Worm (Caenorhabditis elegans) whole organism, young adult: ENCODE results near the gene sre-31.

Experiments used
- B0019.2 ChIP-seq: fragments of 200-800 bp; sonication (Bioruptor generic); conservative IDR thresholded peaks from 2 replicates; pipeline ENCODE4 v1.3.6; 2022; ENCODE audit warnings: missing genetic modification reagents, missing genetic modification characterization, missing compliant biosample characterization
- B0261.1 ChIP-seq: sonication (generic microtip); optimal IDR thresholded peaks from 2 replicates; lab custom pipeline; 2016; ENCODE audit warnings: mild to moderate bottlenecking, missing genetic modification characterization, moderate library complexity, missing compliant biosample characterization
- F23B12.7 ChIP-seq: sonication (generic microtip); optimal IDR thresholded peaks from 2 replicates; lab custom pipeline; 2017; ENCODE audit warnings: missing genetic modification characterization, mild to moderate bottlenecking, missing compliant biosample characterization, antibody characterized with exemption, moderate library complexity; ENCODE audit not compliant: insufficient read depth
- F33H1.4 ChIP-seq: fragments of 200-800 bp; sonication (Bioruptor generic); IDR thresholded peaks from 2 replicates; pipeline ENCODE4 v1.3.6; 2022; ENCODE audit warnings: missing genetic modification reagents, missing genetic modification characterization, missing compliant biosample characterization
- Y53G8AR.9 ChIP-seq: fragments of 200-800 bp; sonication (Bioruptor generic); conservative IDR thresholded peaks from 2 replicates; pipeline ENCODE4 v1.3.6; 2022; ENCODE audit warnings: missing genetic modification reagents, missing genetic modification characterization, missing compliant biosample characterization
- Y56A3A.18 ChIP-seq: fragments of 200-800 bp; sonication (Bioruptor generic); IDR thresholded peaks from 2 replicates; pipeline ENCODE4 v1.3.6; 2022; ENCODE audit warnings: missing genetic modification reagents, missing genetic modification characterization, missing compliant biosample characterization
- Y67H2A.10 ChIP-seq: fragments of 200-800 bp; sonication (Bioruptor generic); conservative IDR thresholded peaks from 2 replicates; pipeline ENCODE4 v1.3.6; 2022; ENCODE audit warnings: missing genetic modification reagents, missing genetic modification characterization, missing compliant biosample characterization
- ZK185.1 ChIP-seq: sonication (generic microtip); optimal IDR thresholded peaks from 2 replicates; lab custom pipeline; 2016; ENCODE audit warnings: mild to moderate bottlenecking, missing genetic modification characterization, missing compliant biosample characterization; ENCODE audit not compliant: poor library complexity, severe bottlenecking
- attf-3 ChIP-seq: fragments of 200-800 bp; sonication (Bioruptor generic); conservative IDR thresholded peaks from 2 replicates; pipeline ENCODE4 v1.3.6; 2022; ENCODE audit warnings: missing genetic modification reagents, missing genetic modification characterization, missing compliant biosample characterization
- attf-5 ChIP-seq: fragments of 200-800 bp; sonication (Bioruptor generic); optimal IDR thresholded peaks from 2 replicates; lab custom pipeline; 2018; ENCODE audit warnings: mild to moderate bottlenecking, missing genetic modification characterization, missing compliant biosample characterization
- bed-2 ChIP-seq: fragments of 200-800 bp; sonication (Bioruptor generic); IDR thresholded peaks from 2 replicates; pipeline ENCODE4 v1.3.6; 2022; ENCODE audit warnings: missing genetic modification reagents, missing genetic modification characterization, missing compliant biosample characterization
- ccch-3 ChIP-seq: fragments of 200-800 bp; sonication (Bioruptor generic); optimal IDR thresholded peaks from 2 replicates; lab custom pipeline; 2018; ENCODE audit warnings: mild to moderate bottlenecking, missing genetic modification characterization, missing compliant biosample characterization
- cebp-2 ChIP-seq: fragments of 200-800 bp; sonication (Bioruptor generic); IDR thresholded peaks from 2 replicates; pipeline ENCODE4 v1.3.6; 2022; ENCODE audit warnings: missing genetic modification characterization, missing compliant biosample characterization
- ceh-40 ChIP-seq: fragments of 200-800 bp; sonication (Bioruptor generic); IDR thresholded peaks from 2 replicates; pipeline ENCODE4 v1.3.6; 2022; ENCODE audit warnings: missing genetic modification characterization, missing compliant biosample characterization
- ceh-58 ChIP-seq: fragments of 200-800 bp; sonication (Bioruptor generic); IDR thresholded peaks from 2 replicates; pipeline ENCODE4 v1.3.6; 2022; ENCODE audit warnings: missing genetic modification characterization, missing compliant biosample characterization
- ceh-91 ChIP-seq: fragments of 200-800 bp; sonication (Bioruptor generic); IDR thresholded peaks from 2 replicates; pipeline ENCODE4 v1.3.6; 2022; ENCODE audit warnings: missing genetic modification reagents, missing genetic modification characterization, missing compliant biosample characterization
- chd-7 ChIP-seq: sonication (generic microtip); optimal IDR thresholded peaks from 2 replicates; lab custom pipeline; 2016; ENCODE audit warnings: mild to moderate bottlenecking, missing genetic modification characterization, moderate library complexity, missing compliant biosample characterization
- dox-1 ChIP-seq: fragments of 200-800 bp; sonication (Bioruptor generic); IDR thresholded peaks from 2 replicates; pipeline ENCODE4 v1.3.6; 2022; ENCODE audit warnings: missing genetic modification reagents, missing genetic modification characterization, missing compliant biosample characterization
- dpff-1 ChIP-seq: sonication (generic microtip); optimal IDR thresholded peaks from 2 replicates; lab custom pipeline; 2017; ENCODE audit warnings: mild to moderate bottlenecking, missing genetic modification characterization, missing compliant biosample characterization
- egl-44 ChIP-seq: fragments of 200-800 bp; sonication (Bioruptor generic); IDR thresholded peaks from 2 replicates; pipeline ENCODE4 v1.3.6; 2022; ENCODE audit warnings: missing genetic modification reagents, missing genetic modification characterization, missing compliant biosample characterization
- ets-4 ChIP-seq: fragments of 200-800 bp; sonication (Bioruptor generic); optimal IDR thresholded peaks from 2 replicates; lab custom pipeline; 2018; ENCODE audit warnings: mild to moderate bottlenecking, missing genetic modification characterization, missing compliant biosample characterization
- fkh-3 ChIP-seq: sonication (generic microtip); optimal IDR thresholded peaks from 2 replicates; lab custom pipeline; 2016; ENCODE audit warnings: mild to moderate bottlenecking, missing genetic modification characterization, missing compliant biosample characterization
- hlh-12 ChIP-seq: sonication (generic microtip); optimal IDR thresholded peaks from 2 replicates; lab custom pipeline; 2016; ENCODE audit warnings: missing genetic modification characterization, missing compliant biosample characterization
- hmg-1.2 ChIP-seq: fragments of 200-800 bp; sonication (Bioruptor generic); IDR thresholded peaks from 2 replicates; pipeline ENCODE4 v1.3.6; 2022; ENCODE audit warnings: missing genetic modification reagents, missing genetic modification characterization, missing compliant biosample characterization
- lag-1 ChIP-seq: fragments of 200-800 bp; sonication (Bioruptor generic); IDR thresholded peaks from 2 replicates; pipeline ENCODE4 v1.3.6; 2022; ENCODE audit warnings: missing genetic modification reagents, missing genetic modification characterization, missing compliant biosample characterization
- lin-26 ChIP-seq: fragments of 200-800 bp; sonication (Bioruptor generic); IDR thresholded peaks from 2 replicates; pipeline ENCODE4 v1.3.6; 2022; ENCODE audit warnings: missing genetic modification reagents, missing genetic modification characterization, missing compliant biosample characterization
- lin-35 ChIP-seq, 3 experiments: fragments of 150-350 bp in 2 of 3; sonication (generic microtip) in 1 of 3; optimal IDR thresholded peaks; 2 replicates each; lab custom pipeline; 2014 to 2018; ENCODE audit warnings: missing biosample characterization in 3 of 3, missing genetic modification characterization in 3 of 3, missing genetic modification reagents in 3 of 3
- madf-10 ChIP-seq: sonication (generic microtip); optimal IDR thresholded peaks from 2 replicates; lab custom pipeline; 2016; ENCODE audit warnings: mild to moderate bottlenecking, missing genetic modification characterization, missing compliant biosample characterization
- nfya-2 ChIP-seq: fragments of 200-800 bp; sonication (Bioruptor generic); IDR thresholded peaks from 2 replicates; pipeline ENCODE4 v1.3.6; 2022; ENCODE audit warnings: missing genetic modification reagents, missing genetic modification characterization, missing compliant biosample characterization
- nhr-120 ChIP-seq: fragments of 200-800 bp; sonication (Bioruptor generic); IDR thresholded peaks from 2 replicates; pipeline ENCODE4 v1.3.6; 2022; ENCODE audit warnings: missing genetic modification characterization, missing compliant biosample characterization
- nhr-179 ChIP-seq: sonication (generic microtip); optimal IDR thresholded peaks from 2 replicates; lab custom pipeline; 2016; ENCODE audit warnings: mild to moderate bottlenecking, missing genetic modification characterization, missing compliant biosample characterization
- nhr-27 ChIP-seq: fragments of 200-800 bp; sonication (Bioruptor generic); optimal IDR thresholded peaks from 2 replicates; lab custom pipeline; 2018; ENCODE audit warnings: mild to moderate bottlenecking, missing genetic modification characterization, moderate library complexity, missing compliant biosample characterization
- nhr-80 ChIP-seq: sonication (generic microtip); optimal IDR thresholded peaks from 2 replicates; lab custom pipeline; 2016; ENCODE audit warnings: missing genetic modification characterization, missing compliant biosample characterization
- nhr-90 ChIP-seq: sonication (generic microtip); optimal IDR thresholded peaks from 2 replicates; lab custom pipeline; 2016; ENCODE audit warnings: missing genotype, mild to moderate bottlenecking, missing genetic modification characterization, missing compliant biosample characterization
- rpc-1 ChIP-seq, 2 experiments: fragments of 150-350 bp in 1 of 2; sonication (generic microtip) in 1 of 2; optimal IDR thresholded peaks; 2 replicates each; lab custom pipeline; 2014 to 2018; ENCODE audit warnings: missing biosample characterization in 1 of 2, missing genetic modification characterization in 1 of 2, missing genetic modification reagents in 1 of 2, missing genotype in 1 of 2
- snpc-4 ChIP-seq, 5 experiments: fragments of 150-350 bp in 1 of 5; sonication (generic microtip) in 4 of 5; optimal IDR thresholded peaks; 2 replicates each; lab custom pipeline; 2014 to 2018; ENCODE audit warnings: missing genetic modification characterization in 5 of 5, missing biosample characterization in 3 of 5, antibody characterized with exemption in 2 of 5, mild to moderate bottlenecking in 2 of 5, missing compliant biosample characterization in 2 of 5, missing genotype in 2 of 5, moderate library complexity in 2 of 5, missing genetic modification reagents in 1 of 5
- sptf-2 ChIP-seq: fragments of 200-800 bp; sonication (Bioruptor generic); optimal IDR thresholded peaks from 2 replicates; lab custom pipeline; 2018; ENCODE audit warnings: mild to moderate bottlenecking, missing genetic modification characterization, missing compliant biosample characterization
- tbx-9 ChIP-seq: sonication (generic microtip); optimal IDR thresholded peaks from 2 replicates; lab custom pipeline; 2016; ENCODE audit warnings: borderline replicate concordance, missing genetic modification characterization, inconsistent platforms, missing compliant biosample characterization
- xnd-1 ChIP-seq: sonication (generic microtip); optimal IDR thresholded peaks from 2 replicates; lab custom pipeline; 2016; ENCODE audit warnings: missing genotype, missing genetic modification reagents, missing genetic modification characterization, missing compliant biosample characterization
- zfh-2 ChIP-seq: fragments of 200-800 bp; sonication (Bioruptor generic); conservative IDR thresholded peaks from 2 replicates; pipeline ENCODE4 v1.3.6; 2022; ENCODE audit warnings: missing genetic modification reagents, missing genetic modification characterization, missing compliant biosample characterization
- zim-3 ChIP-seq: sonication (generic microtip); optimal IDR thresholded peaks from 2 replicates; lab custom pipeline; 2017; ENCODE audit warnings: mild to moderate bottlenecking, missing genetic modification characterization, moderate library complexity, missing compliant biosample characterization
- ztf-25 ChIP-seq: fragments of 200-800 bp; sonication (Bioruptor generic); IDR thresholded peaks from 2 replicates; pipeline ENCODE4 v1.3.6; 2022; ENCODE audit warnings: missing genetic modification reagents, missing genetic modification characterization, missing compliant biosample characterization
- ztf-28 ChIP-seq: fragments of 200-800 bp; sonication (Bioruptor generic); IDR thresholded peaks from 2 replicates; pipeline ENCODE4 v1.3.6; 2022; ENCODE audit warnings: missing genetic modification reagents, missing genetic modification characterization, missing compliant biosample characterization

sre-31 gene

ce11 chrII:12438441-12438840 lies 29.8 kb upstream of the sre-31 start, which contains the start of gene Y57A10C.9:
Gene Y57A10C.9, minus strand, starts transcription at chrII:12438541.
- TF ChIP-seq dox-1 (GFP tag; lab: Robert Waterston, UW) (no peak), nhr-90 (tag; lab: Kevin White, UChicago) (no peak), xnd-1 (no peak)

ce11 chrII:12436717-12437116 lies 28.1 kb upstream of the sre-31 start:
- no peak for TF ChIP-seq B0019.2 (GFP tag; lab: Robert Waterston, UW)
- TF ChIP-seq fkh-3: no peak
- TF ChIP-seq dpff-1: no peak
- TF ChIP-seq egl-44 (GFP tag; lab: Robert Waterston, UW): no peak
- no peak for TF ChIP-seq ccch-3 (GFP tag; lab: Kevin White, UChicago)
- TF ChIP-seq chd-7 (tag; lab: Kevin White, UChicago): no peak
- TF ChIP-seq hlh-12 (tag; lab: Kevin White, UChicago): no peak
- TF ChIP-seq nhr-27 (tag; lab: Kevin White, UChicago): no peak
- TF ChIP-seq nfya-2 (GFP tag; lab: Robert Waterston, UW): no peak
- TF ChIP-seq ceh-91: no peak
- no peak for TF ChIP-seq Y67H2A.10 (GFP tag; lab: Robert Waterston, UW)
- TF ChIP-seq nhr-90 (tag; lab: Kevin White, UChicago): no peak
- TF ChIP-seq, all 124 proteins: peak for 0

ce11 chrII:12435202-12435872 lies 26.7 kb upstream of the sre-31 start:
- no peak for TF ChIP-seq lin-35 (GFP tag; optimal IDR thresholded peaks at IDR 0.05; lab: Kevin White, UChicago)
- TF ChIP-seq tbx-9 (tag; lab: Kevin White, UChicago): no peak
- peak; percentile 65; the same call in 1 of the 2 replicates for TF ChIP-seq lin-26 (GFP tag; lab: Robert Waterston, UW)
- TF ChIP-seq F23B12.7 (tag; lab: Kevin White, UChicago): peak; percentile 22
- peak; percentile 1 for TF ChIP-seq zim-3 (tag; lab: Kevin White, UChicago)
- TF ChIP-seq snpc-4 (GFP tag; optimal IDR thresholded peaks at IDR 0.05; lab: Kevin White, UChicago): no peak
- peak in 2 of 4 experiments; percentile 36 to 75 for TF ChIP-seq snpc-4 (tag; optimal IDR thresholded peaks at IDR 0.05; lab: Kevin White, UChicago)
- TF ChIP-seq Y56A3A.18 (GFP tag; lab: Robert Waterston, UW): no peak
- peak; percentile 62 for TF ChIP-seq rpc-1 (optimal IDR thresholded peaks at IDR 0.05; lab: Kevin White, UChicago)
- TF ChIP-seq rpc-1 (tag; optimal IDR thresholded peaks at IDR 0.05; lab: Kevin White, UChicago): peak; percentile 75
- TF ChIP-seq zfh-2 (GFP tag; lab: Robert Waterston, UW): peak; percentile 81
- TF ChIP-seq lag-1 (GFP tag; lab: Robert Waterston, UW): no peak
- no peak for TF ChIP-seq Y67H2A.10 (GFP tag; lab: Robert Waterston, UW)
- TF ChIP-seq F33H1.4: peak; percentile 22; the same call in 1 of the 2 replicates
- TF ChIP-seq attf-5 (GFP tag; lab: Kevin White, UChicago): no peak
- TF ChIP-seq attf-3 (GFP tag; lab: Robert Waterston, UW): no peak
- no peak for TF ChIP-seq cebp-2 (GFP tag; lab: Robert Waterston, UW)
- TF ChIP-seq bed-2 (GFP tag; lab: Robert Waterston, UW): no peak
- TF ChIP-seq Y53G8AR.9 (GFP tag; lab: Robert Waterston, UW): no peak
- 0 out of 2 replicates have a peak, but pooled peaks have one; percentile 32 for TF ChIP-seq ztf-25 (GFP tag; lab: Robert Waterston, UW)
- no peak for TF ChIP-seq ceh-58
- TF ChIP-seq nhr-120 (GFP tag; lab: Robert Waterston, UW): 0 out of 2 replicates have a peak, but pooled peaks have one; percentile 11
- TF ChIP-seq fkh-3: no peak
- TF ChIP-seq nhr-179 (tag; lab: Kevin White, UChicago): no peak
- no peak for TF ChIP-seq madf-10
- TF ChIP-seq ztf-28: 0 out of 2 replicates have a peak, but pooled peaks have one; percentile 13
- TF ChIP-seq sptf-2: no peak
- TF ChIP-seq ets-4: no peak
- TF ChIP-seq ZK185.1 (tag; lab: Kevin White, UChicago): no peak
- TF ChIP-seq ceh-40 (GFP tag; lab: Robert Waterston, UW): no peak
- no peak; the same call in 1 of the 2 replicates for TF ChIP-seq ceh-91
- peak; percentile 61 for TF ChIP-seq B0261.1 (tag; lab: Kevin White, UChicago)
- TF ChIP-seq hmg-1.2 (GFP tag; lab: Robert Waterston, UW): peak; percentile 23; the same call in 1 of the 2 replicates
- no peak for TF ChIP-seq nhr-80
